Worm (Caenorhabditis elegans) whole organism, mixed stage, embryonic: ENCODE measurements around the gene ZK1073.1.

Experiments used
- M03D4.4 ChIP-seq: sonication (generic microtip); optimal IDR thresholded peaks from 2 replicates; lab custom pipeline; 2017; ENCODE audit warnings: mild to moderate bottlenecking, missing genetic modification characterization, missing compliant biosample characterization
- bed-3 ChIP-seq: fragments of 200-800 bp; sonication (Bioruptor generic); optimal IDR thresholded peaks from 3 replicates; lab custom pipeline; 2018; ENCODE audit warnings: mild to moderate bottlenecking, missing genetic modification characterization, moderate library complexity, missing compliant biosample characterization
- blmp-1 ChIP-seq: fragments of 150-350 bp; optimal IDR thresholded peaks from 2 replicates; lab custom pipeline; 2014; ENCODE audit warnings: missing biosample characterization, missing genetic modification characterization
- ceh-39 ChIP-seq: fragments of 150-350 bp; optimal IDR thresholded peaks from 2 replicates; lab custom pipeline; 2014; ENCODE audit warnings: missing biosample characterization, missing genetic modification characterization
- ceh-43 ChIP-seq: fragments of 200-800 bp; sonication (Bioruptor generic); optimal IDR thresholded peaks from 2 replicates; lab custom pipeline; 2018; ENCODE audit warnings: mild to moderate bottlenecking, missing genetic modification characterization, moderate library complexity, missing compliant biosample characterization
- ceh-83 ChIP-seq: fragments of 200-800 bp; sonication (Bioruptor generic); optimal IDR thresholded peaks from 2 replicates; lab custom pipeline; 2018; ENCODE audit warnings: mild to moderate bottlenecking, missing genetic modification characterization, missing compliant biosample characterization
- ces-1 ChIP-seq: fragments of 150-350 bp; optimal IDR thresholded peaks from 2 replicates; lab custom pipeline; 2014; ENCODE audit warnings: missing biosample characterization, missing genetic modification reagents, missing genetic modification characterization
- cnd-1 ChIP-seq: fragments of 200-800 bp; sonication (Bioruptor generic); optimal IDR thresholded peaks from 2 replicates; lab custom pipeline; 2018; ENCODE audit warnings: mild to moderate bottlenecking, missing genetic modification characterization, missing compliant biosample characterization
- drap-1 ChIP-seq: fragments of 200-800 bp; sonication (Bioruptor generic); optimal IDR thresholded peaks from 3 replicates; lab custom pipeline; 2018; ENCODE audit warnings: mild to moderate bottlenecking, missing genetic modification characterization, missing compliant biosample characterization
- elt-1 ChIP-seq: sonication (generic microtip); optimal IDR thresholded peaks from 2 replicates; lab custom pipeline; 2017; ENCODE audit warnings: missing genetic modification characterization, mild to moderate bottlenecking, missing compliant biosample characterization, antibody characterized with exemption, moderate library complexity, borderline replicate concordance; ENCODE audit not compliant: insufficient read depth
- elt-3 ChIP-seq: fragments of 150-350 bp; optimal IDR thresholded peaks from 2 replicates; lab custom pipeline; 2014; ENCODE audit warnings: missing biosample characterization, missing genetic modification characterization
- flh-1 ChIP-seq: fragments of 200-800 bp; sonication (Bioruptor generic); optimal IDR thresholded peaks from 2 replicates; lab custom pipeline; 2018; ENCODE audit warnings: mild to moderate bottlenecking, missing genetic modification characterization, moderate library complexity, missing compliant biosample characterization
- ham-2 ChIP-seq: fragments of 200-800 bp; sonication (Bioruptor generic); optimal IDR thresholded peaks from 2 replicates; lab custom pipeline; 2018; ENCODE audit warnings: mild to moderate bottlenecking, missing genetic modification characterization, missing compliant biosample characterization
- hlh-1 ChIP-seq: fragments of 150-350 bp; optimal IDR thresholded peaks from 2 replicates; lab custom pipeline; 2014; ENCODE audit warnings: missing biosample characterization, missing genetic modification reagents, missing genetic modification characterization
- lin-13 ChIP-seq: fragments of 150-350 bp; optimal IDR thresholded peaks from 2 replicates; lab custom pipeline; 2014; ENCODE audit warnings: missing biosample characterization, missing genetic modification characterization
- lin-32 ChIP-seq: fragments of 200-800 bp; sonication (Bioruptor generic); optimal IDR thresholded peaks from 2 replicates; lab custom pipeline; 2018; ENCODE audit warnings: mild to moderate bottlenecking, missing genetic modification characterization, missing compliant biosample characterization
- lsy-2 ChIP-seq: fragments of 150-350 bp; optimal IDR thresholded peaks from 2 replicates; lab custom pipeline; 2014; ENCODE audit warnings: missing biosample characterization, missing genetic modification characterization
- mab-5 ChIP-seq: fragments of 150-350 bp; optimal IDR thresholded peaks from 2 replicates; lab custom pipeline; 2014; ENCODE audit warnings: missing biosample characterization, missing genetic modification characterization
- mep-1 ChIP-seq: fragments of 150-350 bp; optimal IDR thresholded peaks from 2 replicates; lab custom pipeline; 2017; ENCODE audit warnings: missing biosample characterization, missing genetic modification reagents, missing genetic modification characterization, inconsistent platforms
- mls-2 ChIP-seq: sonication (generic microtip); optimal IDR thresholded peaks from 2 replicates; lab custom pipeline; 2016; ENCODE audit warnings: mild to moderate bottlenecking, missing genetic modification characterization, moderate library complexity, missing compliant biosample characterization
- nhr-12 ChIP-seq: fragments of 150-350 bp; optimal IDR thresholded peaks from 2 replicates; lab custom pipeline; 2014; ENCODE audit warnings: missing biosample characterization, missing genetic modification characterization
- nhr-2 ChIP-seq: fragments of 150-350 bp; optimal IDR thresholded peaks from 2 replicates; lab custom pipeline; 2014; ENCODE audit warnings: missing biosample characterization, missing genetic modification characterization
- nhr-237 ChIP-seq: fragments of 150-350 bp; optimal IDR thresholded peaks from 2 replicates; lab custom pipeline; 2014; ENCODE audit warnings: missing biosample characterization, missing genetic modification characterization
- nhr-28 ChIP-seq: fragments of 150-350 bp; optimal IDR thresholded peaks from 2 replicates; lab custom pipeline; 2014; ENCODE audit warnings: missing biosample characterization, missing genetic modification characterization
- nhr-76 ChIP-seq: sonication (generic microtip); optimal IDR thresholded peaks from 2 replicates; lab custom pipeline; 2017; ENCODE audit warnings: missing biosample characterization, missing genetic modification characterization
- pha-4 ChIP-seq: fragments of 150-350 bp; optimal IDR thresholded peaks from 2 replicates; lab custom pipeline; 2018; ENCODE audit warnings: missing biosample characterization, missing genetic modification reagents, missing genetic modification characterization
- sem-2 ChIP-seq: fragments of 200-800 bp; sonication (Bioruptor generic); optimal IDR thresholded peaks from 2 replicates; lab custom pipeline; 2018; ENCODE audit warnings: mild to moderate bottlenecking, missing genetic modification characterization, missing compliant biosample characterization
- snpc-4 ChIP-seq: fragments of 150-350 bp; optimal IDR thresholded peaks from 2 replicates; lab custom pipeline; 2014; ENCODE audit warnings: missing biosample characterization, missing genetic modification characterization
- sptf-1 ChIP-seq: sonication (generic microtip); optimal IDR thresholded peaks from 2 replicates; lab custom pipeline; 2017; ENCODE audit warnings: mild to moderate bottlenecking, missing genetic modification characterization, moderate library complexity, missing compliant biosample characterization
- tbx-8 ChIP-seq: fragments of 200-800 bp; sonication (Bioruptor generic); optimal IDR thresholded peaks from 2 replicates; lab custom pipeline; 2018; ENCODE audit warnings: mild to moderate bottlenecking, missing genetic modification characterization, moderate library complexity, missing compliant biosample characterization
- unc-120 ChIP-seq: sonication (generic microtip); optimal IDR thresholded peaks from 2 replicates; lab custom pipeline; 2017; ENCODE audit warnings: missing genetic modification characterization, missing compliant biosample characterization; ENCODE audit not compliant: poor library complexity, severe bottlenecking
- unc-39 ChIP-seq: fragments of 150-350 bp; optimal IDR thresholded peaks from 2 replicates; lab custom pipeline; 2014; ENCODE audit warnings: missing biosample characterization, missing genetic modification characterization
- unc-62 ChIP-seq: fragments of 150-350 bp; optimal IDR thresholded peaks from 2 replicates; lab custom pipeline; 2014; ENCODE audit warnings: missing biosample characterization, missing genetic modification reagents, missing genetic modification characterization
- zip-8 ChIP-seq: fragments of 150-350 bp; optimal IDR thresholded peaks from 2 replicates; lab custom pipeline; 2014; ENCODE audit warnings: missing biosample characterization, missing genetic modification characterization
- ztf-11 ChIP-seq: fragments of 150-350 bp; optimal IDR thresholded peaks from 2 replicates; lab custom pipeline; 2014; ENCODE audit warnings: missing biosample characterization, missing genetic modification characterization

ZK1073.1 gene

DNA sequence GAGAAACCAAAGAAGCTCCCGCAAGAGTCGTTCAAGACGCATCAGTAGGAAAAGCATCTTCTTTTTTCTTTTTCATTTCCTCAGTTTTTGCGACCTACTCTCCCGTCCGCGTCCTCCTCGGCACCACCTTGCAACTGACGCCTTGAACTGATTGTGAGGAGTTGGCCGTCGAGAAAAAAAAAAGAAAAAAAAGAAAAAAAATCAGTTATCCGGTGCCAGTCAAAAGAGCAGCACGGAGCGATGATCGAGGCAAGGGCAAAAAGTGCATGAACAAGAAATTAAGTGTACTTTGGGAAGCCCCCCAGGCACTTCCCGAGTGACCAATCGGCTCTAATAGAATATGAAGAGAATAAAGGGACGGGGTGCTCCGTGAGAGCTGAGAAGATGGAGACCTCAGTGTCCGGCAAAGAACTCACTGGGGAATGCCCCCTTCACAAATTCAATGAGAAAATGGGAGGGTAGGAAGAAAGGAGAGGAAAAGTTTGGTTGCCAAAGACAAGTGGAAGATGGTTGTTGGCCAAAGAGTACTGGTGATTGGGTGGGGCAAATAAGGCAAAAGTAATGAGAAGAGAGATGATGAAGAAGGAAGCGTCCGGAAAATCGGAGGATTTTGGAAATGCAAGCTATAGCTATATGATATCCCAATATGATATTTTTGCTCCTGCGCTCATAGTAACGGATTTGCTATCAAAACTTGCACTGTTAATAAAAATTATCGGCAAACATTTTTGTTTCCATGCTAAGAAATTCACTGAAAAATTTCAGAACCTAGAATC is 26.7 kb upstream of the ZK1073.1 start:
- peak; percentile 31 for TF ChIP-seq hlh-1
- TF ChIP-seq unc-120 (tag; lab: Kevin White, UChicago) = no peak
- TF ChIP-seq sptf-1 (tag; lab: Kevin White, UChicago) = peak; percentile 4
- no peak for TF ChIP-seq cnd-1 (tag; lab: Kevin White, UChicago)
- no peak for TF ChIP-seq ceh-83 (GFP tag; lab: Kevin White, UChicago)
- no peak for TF ChIP-seq nhr-76 (tag; lab: Kevin White, UChicago)
- no peak for TF ChIP-seq ztf-11 (tag; lab: Kevin White, UChicago)
- TF ChIP-seq elt-1 (tag; lab: Kevin White, UChicago) = no peak
- peak; percentile 66 for TF ChIP-seq ces-1 (GFP tag; lab: Kevin White, UChicago)
- no peak for TF ChIP-seq mep-1 (tag; lab: Kevin White, UChicago)
- no peak for TF ChIP-seq M03D4.4 (tag; lab: Kevin White, UChicago)
- TF ChIP-seq lsy-2 (tag; lab: Kevin White, UChicago) = no peak
- TF ChIP-seq mab-5 (tag; lab: Kevin White, UChicago) = no peak
- TF ChIP-seq lin-13 (tag; lab: Kevin White, UChicago) = no peak
- TF ChIP-seq unc-62 (GFP tag; lab: Kevin White, UChicago) = no peak
- TF ChIP-seq nhr-12 = no peak
- no peak for TF ChIP-seq ham-2
- TF ChIP-seq unc-39 (tag; lab: Kevin White, UChicago) = no peak
- no peak for TF ChIP-seq ceh-43 (GFP tag; lab: Kevin White, UChicago)
- TF ChIP-seq nhr-28 (tag; lab: Kevin White, UChicago) = no peak
- TF ChIP-seq, all 35 proteins: peak for 3

DNA sequence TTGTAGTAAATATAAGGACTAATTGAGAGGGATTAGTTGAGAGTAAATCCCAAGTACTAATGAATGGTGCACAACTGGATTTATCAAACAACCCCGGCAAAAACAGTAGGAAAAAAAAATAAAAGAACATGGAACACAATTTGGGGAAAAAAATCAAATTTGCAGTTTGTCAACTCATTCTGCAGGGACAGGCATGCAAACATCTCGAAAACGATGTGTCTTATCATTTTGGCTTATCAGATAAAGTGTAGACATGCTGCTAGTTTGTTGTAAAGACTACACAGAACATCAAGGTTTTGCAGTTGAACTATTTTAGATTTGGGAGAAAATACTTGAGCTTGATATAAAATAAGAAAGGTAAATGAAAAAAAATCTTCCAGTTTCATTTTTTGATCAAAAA is 25.1 kb upstream of the ZK1073.1 start:
- no peak for TF ChIP-seq tbx-8 (GFP tag; lab: Kevin White, UChicago)
- TF ChIP-seq ceh-83 (GFP tag; lab: Kevin White, UChicago) = no peak
- no peak for TF ChIP-seq cnd-1 (tag; lab: Kevin White, UChicago)
- no peak for TF ChIP-seq unc-39 (tag; lab: Kevin White, UChicago)
- no peak for TF ChIP-seq sptf-1 (tag; lab: Kevin White, UChicago)

- no peak for TF ChIP-seq ceh-39
- TF ChIP-seq lsy-2 (tag; lab: Kevin White, UChicago) = no peak
- no peak for TF ChIP-seq zip-8
- no peak for TF ChIP-seq nhr-237 (tag; lab: Kevin White, UChicago)
- no peak for TF ChIP-seq nhr-28 (tag; lab: Kevin White, UChicago)
- TF ChIP-seq ces-1 (GFP tag; lab: Kevin White, UChicago) = no peak
- no peak for TF ChIP-seq flh-1 (GFP tag; lab: Kevin White, UChicago)
- no peak for TF ChIP-seq tbx-8 (GFP tag; lab: Kevin White, UChicago)
- no peak for TF ChIP-seq M03D4.4 (tag; lab: Kevin White, UChicago)
Observed at ce11 chrX:16151302-16151701, 22.6 kb upstream of the ZK1073.1 start.

DNA sequence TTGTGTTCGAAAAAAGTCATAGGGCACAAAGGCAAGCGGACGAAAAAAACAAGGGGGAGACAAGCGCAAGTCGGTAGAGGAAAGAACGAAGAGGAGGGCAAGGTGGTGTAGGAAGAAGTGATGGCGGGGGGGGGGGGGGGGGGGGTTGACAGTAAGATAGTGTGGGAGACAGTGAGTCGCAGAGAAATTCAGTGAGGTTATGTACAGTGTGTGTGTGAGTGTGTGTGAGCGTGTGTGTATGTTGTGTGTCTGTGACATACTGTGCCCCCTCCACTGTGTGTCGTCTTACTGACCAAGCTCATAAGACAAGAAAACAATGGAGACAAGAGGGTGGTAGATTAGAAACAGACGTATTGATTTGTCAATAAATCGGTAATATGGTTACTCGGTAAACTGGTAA is 21.5 kb upstream of the ZK1073.1 start:
- TF ChIP-seq mep-1 (tag; lab: Kevin White, UChicago) (no peak), ztf-11 (tag; lab: Kevin White, UChicago) (no peak), cnd-1 (tag; lab: Kevin White, UChicago) (no peak), flh-1 (GFP tag; lab: Kevin White, UChicago) (no peak), bed-3 (GFP tag; lab: Kevin White, UChicago) (no peak), tbx-8 (GFP tag; lab: Kevin White, UChicago) (no peak), sem-2 (GFP tag; lab: Kevin White, UChicago) (no peak), sptf-1 (tag; lab: Kevin White, UChicago) (peak; percentile 82), ces-1 (GFP tag; lab: Kevin White, UChicago) (no peak), ham-2 (peak; percentile 10), lin-32 (GFP tag; lab: Kevin White, UChicago) (no peak), lsy-2 (tag; lab: Kevin White, UChicago) (no peak), hlh-1 (no peak), elt-1 (tag; lab: Kevin White, UChicago) (no peak), lin-13 (tag; lab: Kevin White, UChicago) (no peak), nhr-237 (tag; lab: Kevin White, UChicago) (no peak), nhr-12 (no peak), unc-62 (GFP tag; lab: Kevin White, UChicago) (no peak), ceh-83 (GFP tag; lab: Kevin White, UChicago) (no peak), mab-5 (tag; lab: Kevin White, UChicago) (no peak), unc-120 (tag; lab: Kevin White, UChicago) (peak; percentile 1), ceh-39 (no peak), ceh-43 (GFP tag; lab: Kevin White, UChicago) (no peak), zip-8 (no peak), nhr-28 (tag; lab: Kevin White, UChicago) (no peak), elt-3 (tag; lab: Kevin White, UChicago) (no peak), blmp-1 (tag; lab: Kevin White, UChicago) (no peak), pha-4 (peak; percentile 93), mls-2 (tag; lab: Kevin White, UChicago) (peak; percentile 76), nhr-2 (peak; percentile 89), unc-39 (tag; lab: Kevin White, UChicago) (no peak), snpc-4 (no peak), drap-1 (GFP tag; lab: Kevin White, UChicago) (peak; percentile 38), M03D4.4 (tag; lab: Kevin White, UChicago) (peak; percentile 56), nhr-76 (tag; lab: Kevin White, UChicago) (no peak)
- TF ChIP-seq, all 35 proteins: peak for 8
